Worm (Caenorhabditis elegans) whole organism, late embryonic: ENCODE results near the gene srh-37.

Experiments used
- C38D4.7 ChIP-seq: fragments of 200-800 bp; sonication (Bioruptor generic); optimal IDR thresholded peaks from 2 replicates; lab custom pipeline; 2018; ENCODE audit warnings: mild to moderate bottlenecking, missing genetic modification characterization, moderate library complexity, missing compliant biosample characterization
- K02D7.2 ChIP-seq: sonication (generic microtip); optimal IDR thresholded peaks from 2 replicates; lab custom pipeline; 2017; ENCODE audit warnings: mild to moderate bottlenecking, missing genetic modification characterization, missing compliant biosample characterization
- K09A11.1 ChIP-seq: sonication (generic microtip); optimal IDR thresholded peaks from 2 replicates; lab custom pipeline; 2017; ENCODE audit warnings: antibody characterized with exemption, mild to moderate bottlenecking, missing genetic modification characterization, missing compliant biosample characterization; ENCODE audit not compliant: insufficient read depth
- T23F11.4 ChIP-seq: fragments of 200-800 bp; sonication (Bioruptor generic); optimal IDR thresholded peaks from 2 replicates; lab custom pipeline; 2018; ENCODE audit warnings: mild to moderate bottlenecking, missing genetic modification characterization, missing compliant biosample characterization
- ahr-1 ChIP-seq: sonication (generic microtip); optimal IDR thresholded peaks from 2 replicates; lab custom pipeline; 2016; ENCODE audit warnings: missing genetic modification characterization, missing compliant biosample characterization
- ama-1 ChIP-seq: fragments of 150-350 bp; optimal IDR thresholded peaks from 2 replicates; lab custom pipeline; 2014
- ceh-19 ChIP-seq: fragments of 200-800 bp; sonication (Bioruptor generic); optimal IDR thresholded peaks from 2 replicates; lab custom pipeline; 2018; ENCODE audit warnings: mild to moderate bottlenecking, missing genetic modification characterization, missing compliant biosample characterization
- ceh-2 ChIP-seq: sonication (generic microtip); optimal IDR thresholded peaks from 2 replicates; lab custom pipeline; 2016; ENCODE audit warnings: missing genotype, missing genetic modification characterization, missing compliant biosample characterization
- ceh-31 ChIP-seq: sonication (generic microtip); optimal IDR thresholded peaks from 2 replicates; lab custom pipeline; 2016; ENCODE audit warnings: missing genetic modification characterization, missing compliant biosample characterization
- ceh-48 ChIP-seq: sonication (generic microtip); optimal IDR thresholded peaks from 2 replicates; lab custom pipeline; 2016; ENCODE audit warnings: missing genetic modification characterization, inconsistent platforms, missing compliant biosample characterization
- che-1 ChIP-seq: sonication (generic microtip); optimal IDR thresholded peaks from 2 replicates; lab custom pipeline; 2016; ENCODE audit warnings: mild to moderate bottlenecking, missing genetic modification characterization, missing compliant biosample characterization
- dmd-4 ChIP-seq: sonication (generic microtip); optimal IDR thresholded peaks from 2 replicates; lab custom pipeline; 2016; ENCODE audit warnings: borderline replicate concordance, missing genetic modification characterization, missing compliant biosample characterization
- dve-1 ChIP-seq: sonication (generic microtip); optimal IDR thresholded peaks from 2 replicates; lab custom pipeline; 2017; ENCODE audit warnings: antibody characterized with exemption, mild to moderate bottlenecking, missing genetic modification characterization, missing compliant biosample characterization
- elt-2 ChIP-seq: sonication (generic microtip); optimal IDR thresholded peaks from 2 replicates; lab custom pipeline; 2016; ENCODE audit warnings: missing genetic modification reagents, missing genetic modification characterization, missing compliant biosample characterization
- fax-1 ChIP-seq: sonication (generic microtip); optimal IDR thresholded peaks from 2 replicates; lab custom pipeline; 2016; ENCODE audit warnings: missing genotype, missing genetic modification characterization, missing compliant biosample characterization
- fkh-10 ChIP-seq: fragments of 150-350 bp; optimal IDR thresholded peaks from 2 replicates; lab custom pipeline; 2014; ENCODE audit warnings: missing biosample characterization, missing genetic modification reagents, missing genetic modification characterization
- fkh-6 ChIP-seq: sonication (generic microtip); optimal IDR thresholded peaks from 2 replicates; lab custom pipeline; 2016; ENCODE audit warnings: missing genetic modification characterization, missing compliant biosample characterization
- gmeb-2 ChIP-seq: sonication (generic microtip); optimal IDR thresholded peaks from 2 replicates; lab custom pipeline; 2016; ENCODE audit warnings: missing genetic modification characterization, inconsistent platforms, missing compliant biosample characterization
- hlh-15 ChIP-seq: sonication (generic microtip); optimal IDR thresholded peaks from 2 replicates; lab custom pipeline; 2016; ENCODE audit warnings: missing genetic modification characterization, missing compliant biosample characterization
- lim-6 ChIP-seq: sonication (generic microtip); optimal IDR thresholded peaks from 2 replicates; lab custom pipeline; 2016; ENCODE audit warnings: missing genetic modification characterization, missing compliant biosample characterization
- madf-2 ChIP-seq: sonication (generic microtip); optimal IDR thresholded peaks from 2 replicates; lab custom pipeline; 2017; ENCODE audit warnings: missing genetic modification characterization, missing compliant biosample characterization
- nfya-1 ChIP-seq: sonication (generic microtip); optimal IDR thresholded peaks from 2 replicates; lab custom pipeline; 2017; ENCODE audit warnings: missing genetic modification characterization, mild to moderate bottlenecking, missing compliant biosample characterization, antibody characterized with exemption, moderate library complexity
- nhr-11 ChIP-seq: fragments of 150-350 bp; optimal IDR thresholded peaks from 2 replicates; lab custom pipeline; 2014; ENCODE audit warnings: missing biosample characterization, missing genetic modification characterization
- nhr-232 ChIP-seq: sonication (generic microtip); optimal IDR thresholded peaks from 2 replicates; lab custom pipeline; 2016; ENCODE audit warnings: missing genetic modification characterization, missing compliant biosample characterization
- pax-1 ChIP-seq: fragments of 150-350 bp; optimal IDR thresholded peaks from 2 replicates; lab custom pipeline; 2014; ENCODE audit warnings: missing biosample characterization, missing genetic modification characterization
- pha-2 ChIP-seq: sonication (generic microtip); optimal IDR thresholded peaks from 2 replicates; lab custom pipeline; 2017; ENCODE audit warnings: mild to moderate bottlenecking, missing genetic modification characterization, missing compliant biosample characterization
- pqm-1 ChIP-seq: sonication (generic microtip); optimal IDR thresholded peaks from 2 replicates; lab custom pipeline; 2016; ENCODE audit warnings: missing genetic modification characterization, missing compliant biosample characterization
- pros-1 ChIP-seq: fragments of 150-350 bp; optimal IDR thresholded peaks from 2 replicates; lab custom pipeline; 2014; ENCODE audit warnings: missing biosample characterization, missing genetic modification reagents, missing genetic modification characterization
- ref-2 ChIP-seq: sonication (generic microtip); optimal IDR thresholded peaks from 2 replicates; lab custom pipeline; 2016; ENCODE audit warnings: missing genetic modification characterization, missing compliant biosample characterization
- rnt-1 ChIP-seq: sonication (generic microtip); optimal IDR thresholded peaks from 2 replicates; lab custom pipeline; 2016; ENCODE audit warnings: missing genetic modification characterization, missing compliant biosample characterization
- sdc-2 ChIP-seq: sonication (generic microtip); optimal IDR thresholded peaks from 2 replicates; lab custom pipeline; 2016; ENCODE audit warnings: missing genotype, missing genetic modification characterization, missing compliant biosample characterization
- sox-4 ChIP-seq: sonication (generic microtip); optimal IDR thresholded peaks from 2 replicates; lab custom pipeline; 2017; ENCODE audit warnings: mild to moderate bottlenecking, missing genetic modification characterization, inconsistent platforms, missing compliant biosample characterization
- tbx-2 ChIP-seq: sonication (generic microtip); optimal IDR thresholded peaks from 2 replicates; lab custom pipeline; 2016; ENCODE audit warnings: missing genetic modification characterization, missing compliant biosample characterization
- ttx-3 ChIP-seq: sonication (generic microtip); optimal IDR thresholded peaks from 2 replicates; lab custom pipeline; 2016; ENCODE audit warnings: missing genetic modification reagents, missing genetic modification characterization, missing compliant biosample characterization
- unc-3 ChIP-seq, 2 experiments: fragments of 200-800 bp in 1 of 2; sonication (Bioruptor generic) in 1 of 2; sonication (generic microtip) in 1 of 2; conservative IDR thresholded peaks in 1 of 2; optimal IDR thresholded peaks in 1 of 2; 2 replicates each; pipeline versions ENCODE4 v1.3.6 to Lab custom; 2016 to 2022; ENCODE audit warnings: missing compliant biosample characterization in 2 of 2, missing genetic modification characterization in 2 of 2, missing genetic modification reagents in 1 of 2
- unc-42 ChIP-seq: sonication (generic microtip); optimal IDR thresholded peaks from 2 replicates; lab custom pipeline; 2016; ENCODE audit warnings: missing genotype, missing genetic modification characterization, missing compliant biosample characterization
- unc-55 ChIP-seq: sonication (generic microtip); optimal IDR thresholded peaks from 2 replicates; lab custom pipeline; 2017; ENCODE audit warnings: missing biosample characterization, missing genetic modification reagents, missing genetic modification characterization
- zip-5 ChIP-seq: sonication (generic microtip); optimal IDR thresholded peaks from 2 replicates; lab custom pipeline; 2016; ENCODE audit warnings: missing genetic modification characterization, missing compliant biosample characterization

The srh-37 gene

DNA sequence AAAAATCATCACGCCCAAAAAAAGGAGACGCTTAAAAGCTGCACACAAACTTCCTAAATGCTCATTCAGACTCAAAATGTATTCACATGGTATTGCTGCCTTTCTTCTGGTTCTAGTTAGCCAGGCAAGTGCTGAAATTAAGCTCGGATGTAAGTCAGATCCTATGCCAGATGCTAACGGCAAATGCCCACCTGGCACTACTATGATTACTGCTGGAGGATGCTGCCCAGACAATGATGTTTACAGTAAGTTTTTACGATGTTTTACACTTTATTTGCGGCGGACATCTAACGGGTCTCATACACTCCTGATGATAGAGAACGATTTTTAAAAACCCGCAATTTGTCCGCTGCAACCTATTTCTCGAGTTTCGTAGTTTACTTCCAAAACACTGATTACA is 24.3 kb upstream of the srh-37 start, which contains the start of gene C14C6.5:
Gene C14C6.5, plus strand, starts transcription at position 58 of the 400 bp plus-strand sequence.
- TF ChIP-seq T23F11.4 (GFP tag; lab: Kevin White, UChicago) (no peak), gmeb-2 (tag; lab: Kevin White, UChicago) (no peak), ahr-1 (tag; lab: Kevin White, UChicago) (no peak), dmd-4 (tag; lab: Kevin White, UChicago) (no peak), ceh-19 (GFP tag; lab: Kevin White, UChicago) (no peak), fkh-6 (tag; lab: Kevin White, UChicago) (no peak), unc-42 (tag; lab: Kevin White, UChicago) (no peak), pros-1 (tag; lab: Kevin White, UChicago) (no peak), fkh-10 (GFP tag; lab: Kevin White, UChicago) (no peak), zip-5 (tag; lab: Kevin White, UChicago) (no peak), pha-2 (tag; lab: Kevin White, UChicago) (no peak)

DNA sequence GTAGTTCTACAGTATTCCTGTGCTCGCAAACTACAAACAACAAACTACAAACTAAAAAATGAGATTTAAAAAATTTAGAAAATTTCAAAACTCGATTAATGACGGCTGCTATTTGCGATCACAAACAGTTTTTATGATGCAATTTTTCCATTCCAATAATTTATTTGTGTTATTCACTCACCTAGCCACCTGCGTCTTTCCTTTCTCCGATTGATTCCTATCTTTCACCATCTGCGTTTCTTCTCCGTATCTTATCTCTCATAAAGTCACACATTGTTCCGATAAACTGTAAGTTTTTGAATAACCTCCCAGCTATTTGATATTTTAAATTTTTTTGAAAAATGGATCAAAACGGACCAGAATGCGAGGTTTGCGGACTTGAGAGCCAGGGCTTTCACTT is 21.9 kb upstream of the srh-37 start, which contains the start of gene nhr-132:
Gene nhr-132, plus strand, starts transcription at position 271 of the 400 bp plus-strand sequence.
- TF ChIP-seq zip-5 (tag; lab: Kevin White, UChicago) = no peak
- no peak for TF ChIP-seq lim-6 (tag; lab: Kevin White, UChicago)
- no peak for TF ChIP-seq K02D7.2
- no peak for TF ChIP-seq hlh-15 (tag; lab: Kevin White, UChicago)
- TF ChIP-seq dve-1 = no peak
- TF ChIP-seq unc-3 (GFP tag; conservative IDR thresholded peaks at IDR 0.05; lab: Robert Waterston, UW) = no peak
- no peak for TF ChIP-seq unc-3 (tag; optimal IDR thresholded peaks at IDR 0.05; lab: Kevin White, UChicago)
- no peak for TF ChIP-seq ceh-19 (GFP tag; lab: Kevin White, UChicago)
- TF ChIP-seq fkh-10 (GFP tag; lab: Kevin White, UChicago) = no peak
- no peak for TF ChIP-seq ahr-1 (tag; lab: Kevin White, UChicago)
- TF ChIP-seq sdc-2 (tag; lab: Kevin White, UChicago) = no peak
- TF ChIP-seq C38D4.7 = no peak
- TF ChIP-seq elt-2 (tag; lab: Kevin White, UChicago) = peak; percentile 21
- TF ChIP-seq K09A11.1 = no peak
- TF ChIP-seq nfya-1 (tag; lab: Kevin White, UChicago) = peak; percentile 14
- TF ChIP-seq ceh-48 (tag; lab: Kevin White, UChicago) = no peak

- TF ChIP-seq tbx-2 (tag; lab: Kevin White, UChicago) (peak; percentile 38), ceh-31 (tag; lab: Kevin White, UChicago) (peak; percentile 38), sox-4 (tag; lab: Kevin White, UChicago) (no peak), ttx-3 (tag; lab: Kevin White, UChicago) (no peak), unc-55 (peak; percentile 67), ref-2 (tag; lab: Kevin White, UChicago) (no peak), C38D4.7 (no peak), elt-2 (tag; lab: Kevin White, UChicago) (peak; percentile 72), madf-2 (no peak), rnt-1 (no peak), ama-1 (lab: Kevin White, UChicago) (no peak), pax-1 (tag; lab: Kevin White, UChicago) (peak; percentile 21), pqm-1 (no peak), gmeb-2 (tag; lab: Kevin White, UChicago) (no peak), nhr-232 (tag; lab: Kevin White, UChicago) (no peak), ceh-2 (tag; lab: Kevin White, UChicago) (no peak), nfya-1 (tag; lab: Kevin White, UChicago) (peak; percentile 34), che-1 (tag; lab: Kevin White, UChicago) (no peak), fax-1 (no peak), nhr-11 (tag; lab: Kevin White, UChicago) (no peak)
- TF ChIP-seq, all 69 proteins: peak for 6
Measured at ce11 chrV:532046-532445, 19.7 kb upstream of the srh-37 start, which contains the start of gene nhr-58. nhr-58 (plus strand) TSS chrV:532259.
